Fruit fly (Drosophila melanogaster) whole organism, wandering third instar larva: ENCODE data around the gene Syx5.

Experiments used
- CG32264 ChIP-seq: fragments of 200-800 bp; sonication (Bioruptor generic); optimal IDR thresholded peaks from 2 replicates; lab custom pipeline; 2016; ENCODE audit warnings: missing biosample characterization, missing genetic modification characterization
- CrebA ChIP-seq: fragments of 200-800 bp; sonication (Bioruptor generic); optimal IDR thresholded peaks from 2 replicates; lab custom pipeline; 2016; ENCODE audit warnings: missing biosample characterization, mild to moderate bottlenecking, missing genetic modification characterization, borderline replicate concordance
- Dfd ChIP-seq: fragments of >200 bp; optimal IDR thresholded peaks from 2 replicates; lab custom pipeline; 2017; ENCODE audit warnings: missing biosample characterization, missing genetic modification characterization
- GATAd ChIP-seq: sonication (Bioruptor generic); optimal IDR thresholded peaks from 2 replicates; lab custom pipeline; 2016; ENCODE audit warnings: missing biosample characterization, missing genetic modification characterization
- HLH106 ChIP-seq: fragments of 200-800 bp; optimal IDR thresholded peaks from 3 replicates; lab custom pipeline; 2019; ENCODE audit warnings: missing biosample characterization, mild to moderate bottlenecking, missing genetic modification characterization, moderate library complexity
- Hnf4 ChIP-seq: fragments of 200-800 bp; sonication (Bioruptor generic); optimal IDR thresholded peaks from 2 replicates; lab custom pipeline; 2016; ENCODE audit warnings: missing biosample characterization, mild to moderate bottlenecking, missing genetic modification characterization
- Hr83 ChIP-seq: fragments of 200-300 bp; sonication (Bioruptor generic); optimal IDR thresholded peaks from 2 replicates; lab custom pipeline; 2016; ENCODE audit warnings: missing biosample characterization, mild to moderate bottlenecking, missing genetic modification characterization, moderate library complexity; ENCODE audit not compliant: poor library complexity, severe bottlenecking
- Jra ChIP-seq: sonication (Bioruptor generic); optimal IDR thresholded peaks from 2 replicates; lab custom pipeline; 2016; ENCODE audit warnings: missing biosample characterization, missing genetic modification characterization
- Mio ChIP-seq: sonication (Bioruptor generic); optimal IDR thresholded peaks from 2 replicates; lab custom pipeline; 2016; ENCODE audit warnings: missing biosample characterization, missing genetic modification characterization
- Myc ChIP-seq: fragments of >200 bp; optimal IDR thresholded peaks from 2 replicates; lab custom pipeline; 2017
- N ChIP-seq: fragments of >200 bp; optimal IDR thresholded peaks from 2 replicates; lab custom pipeline; 2018; ENCODE audit warnings: missing biosample characterization, missing external identifiers, missing genetic modification characterization
- OdsH ChIP-seq: fragments of 200-800 bp; sonication (Bioruptor generic); optimal IDR thresholded peaks from 2 replicates; lab custom pipeline; 2016; ENCODE audit warnings: missing biosample characterization, mild to moderate bottlenecking, missing genetic modification characterization
- Rel ChIP-seq, 2 experiments: fragments of 200-800 bp; sonication (Bioruptor generic) in 1 of 2; optimal IDR thresholded peaks; 2 replicates in 1 of 2; 3 replicates in 1 of 2; lab custom pipeline; 2016 to 2019; ENCODE audit warnings: mild to moderate bottlenecking in 2 of 2, missing biosample characterization in 2 of 2, missing genetic modification characterization in 2 of 2, moderate library complexity in 1 of 2
- Sp1 ChIP-seq: fragments of 200-800 bp; sonication (Bioruptor generic); optimal IDR thresholded peaks from 3 replicates; lab custom pipeline; 2019; ENCODE audit warnings: missing biosample characterization, mild to moderate bottlenecking, missing genetic modification characterization, moderate library complexity
- Vsx2 ChIP-seq: fragments of 200-300, 225-300 bp; sonication (Bioruptor generic); optimal IDR thresholded peaks from 2 replicates; lab custom pipeline; 2018; ENCODE audit warnings: missing biosample characterization, missing genetic modification characterization; ENCODE audit not compliant: partially characterized antibody
- br ChIP-seq: fragments of 200-800 bp; sonication (Bioruptor generic); optimal IDR thresholded peaks from 2 replicates; lab custom pipeline; 2016; ENCODE audit warnings: missing biosample characterization, missing genetic modification characterization
- brk ChIP-seq: fragments of 200-800 bp; sonication (Bioruptor generic); optimal IDR thresholded peaks from 2 replicates; lab custom pipeline; 2016; ENCODE audit warnings: missing biosample characterization, mild to moderate bottlenecking, missing genetic modification characterization
- dmrt93B ChIP-seq: fragments of 200-800 bp; sonication (Bioruptor generic); optimal IDR thresholded peaks from 2 replicates; lab custom pipeline; 2018; ENCODE audit warnings: missing biosample characterization, mild to moderate bottlenecking, missing genetic modification characterization
- dsf ChIP-seq: sonication (Bioruptor generic); optimal IDR thresholded peaks from 2 replicates; lab custom pipeline; 2016; ENCODE audit warnings: missing biosample characterization, missing genetic modification characterization, borderline replicate concordance
- ey ChIP-seq: fragments of 200-800 bp; sonication (Bioruptor generic); optimal IDR thresholded peaks from 2 replicates; lab custom pipeline; 2016; ENCODE audit warnings: missing biosample characterization, missing genetic modification characterization
- foxo ChIP-seq, 2 experiments: fragments of 200-800 bp; sonication (Bioruptor generic); optimal IDR thresholded peaks; 2 replicates in 1 of 2; 3 replicates in 1 of 2; lab custom pipeline; 2016 to 2017; ENCODE audit warnings: missing biosample characterization in 2 of 2, missing genetic modification characterization in 2 of 2
- fru ChIP-seq: fragments of 200-800 bp; sonication (Bioruptor generic); optimal IDR thresholded peaks from 3 replicates; lab custom pipeline; 2016; ENCODE audit warnings: missing biosample characterization, mild to moderate bottlenecking, missing genetic modification characterization
- h ChIP-seq: fragments of 200-800 bp; sonication (Bioruptor generic); optimal IDR thresholded peaks from 3 replicates; lab custom pipeline; 2016; ENCODE audit warnings: missing biosample characterization, mild to moderate bottlenecking, missing genetic modification characterization
- lola ChIP-seq: fragments of >200 bp; optimal IDR thresholded peaks from 2 replicates; lab custom pipeline; 2017; ENCODE audit warnings: missing biosample characterization, missing genetic modification characterization
- rgr ChIP-seq: fragments of 200-800 bp; sonication (Bioruptor generic); optimal IDR thresholded peaks from 3 replicates; lab custom pipeline; 2016; ENCODE audit warnings: missing biosample characterization, mild to moderate bottlenecking, missing genetic modification characterization
- sage ChIP-seq: fragments of 200-800 bp; sonication (Bioruptor generic); optimal IDR thresholded peaks from 2 replicates; lab custom pipeline; 2016; ENCODE audit warnings: missing biosample characterization, mild to moderate bottlenecking, missing genetic modification characterization
- sv ChIP-seq: fragments of 200-800 bp; sonication (Bioruptor generic); optimal IDR thresholded peaks from 3 replicates; lab custom pipeline; 2016; ENCODE audit warnings: missing biosample characterization, missing genetic modification characterization
- tai ChIP-seq: sonication (Bioruptor generic); optimal IDR thresholded peaks from 2 replicates; lab custom pipeline; 2016; ENCODE audit warnings: missing biosample characterization, missing genetic modification characterization
- usp ChIP-seq: fragments of >200 bp; optimal IDR thresholded peaks from 2 replicates; lab custom pipeline; 2017; ENCODE audit warnings: missing biosample characterization, missing genetic modification characterization
- woc ChIP-seq: sonication (Bioruptor generic); optimal IDR thresholded peaks from 2 replicates; lab custom pipeline; 2016; ENCODE audit warnings: missing biosample characterization, mild to moderate bottlenecking, missing genetic modification characterization

Gene Syx5

DNA sequence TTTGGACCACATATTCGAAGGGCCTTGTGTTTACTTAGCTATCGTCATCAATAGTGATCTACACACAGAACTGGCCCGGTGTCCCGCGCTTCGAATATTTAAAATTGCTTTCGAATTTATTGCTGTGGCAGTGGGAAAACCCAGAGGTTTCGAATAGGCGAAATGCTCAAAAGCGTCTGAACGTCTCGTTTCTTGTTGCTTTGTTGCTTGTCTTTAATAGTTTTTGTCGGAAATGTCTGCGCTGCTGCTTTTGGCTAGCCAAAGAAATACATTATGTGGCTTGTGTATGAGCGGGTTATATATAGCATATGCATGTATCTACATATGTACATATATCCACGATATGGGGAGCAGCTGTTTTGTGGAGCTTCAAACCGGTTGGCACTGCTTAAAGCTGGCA, 14.1 kb downstream of the Syx5 start:
- TF ChIP-seq Vsx2 (no peak), sage (GFP tag; lab: Kevin White, UChicago) (no peak), h (GFP tag; lab: Kevin White, UChicago) (no peak), N (GFP tag; lab: Kevin White, UChicago) (no peak), CrebA (GFP tag; lab: Kevin White, UChicago) (no peak), foxo (GFP tag; optimal IDR thresholded peaks at IDR 0.05; lab: Kevin White, UChicago) (no peak), usp (GFP tag; lab: Kevin White, UChicago) (no peak), Dfd (GFP tag; lab: Kevin White, UChicago) (no peak), Sp1 (GFP tag; lab: Kevin White, UChicago) (no peak), dmrt93B (GFP tag; lab: Kevin White, UChicago) (no peak), fru (GFP tag; lab: Kevin White, UChicago) (no peak), GATAd (GFP tag; lab: Kevin White, UChicago) (no peak), Jra (GFP tag; lab: Kevin White, UChicago) (no peak), Hnf4 (GFP tag; lab: Kevin White, UChicago) (no peak), HLH106 (tag; lab: Kevin White, UChicago) (no peak), dsf (no peak), Myc (lab: Kevin White, UChicago) (no peak), woc (GFP tag; lab: Kevin White, UChicago) (no peak), Rel (GFP tag; optimal IDR thresholded peaks at IDR 0.05; lab: Kevin White, UChicago) (no peak), Rel (tag; optimal IDR thresholded peaks at IDR 0.05; lab: Kevin White, UChicago) (no peak), Hr83 (GFP tag; lab: Kevin White, UChicago) (no peak)
- TF ChIP-seq, all 38 proteins: peak for 0

DNA sequence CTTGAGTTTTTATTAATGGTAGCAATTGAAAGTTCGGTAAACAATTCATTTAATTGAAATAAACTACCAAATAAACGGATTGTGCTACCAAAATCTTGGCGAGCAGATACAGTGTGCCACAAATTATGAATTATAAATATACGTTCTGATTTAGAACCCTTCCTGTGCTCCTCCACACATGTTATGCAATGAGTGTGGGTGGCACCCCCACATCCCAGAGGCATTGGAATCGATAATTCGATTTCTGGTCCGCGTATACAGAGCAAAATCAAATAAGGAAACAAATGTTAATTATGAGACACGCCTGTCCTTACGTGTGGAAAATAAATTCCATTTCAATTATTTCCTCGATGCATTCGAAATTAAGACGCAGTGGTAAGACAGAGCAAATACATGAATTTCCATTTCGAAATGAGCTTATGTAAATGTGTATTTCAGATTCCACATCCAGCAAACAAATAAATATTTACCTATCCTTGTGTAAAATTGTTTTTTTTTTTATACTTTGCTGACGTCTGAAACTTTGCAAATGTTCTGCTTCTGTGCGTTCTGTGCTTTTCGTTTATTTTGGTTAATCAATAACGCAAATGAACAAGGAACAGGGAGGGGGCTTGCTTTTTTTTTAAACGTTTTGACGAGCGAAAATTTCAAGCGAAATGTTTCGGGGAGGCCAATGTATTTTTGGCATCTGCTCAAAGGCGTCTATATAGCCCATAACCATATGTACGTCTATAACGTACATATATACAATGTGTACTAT, 14.9 kb downstream of the Syx5 start:
- TF ChIP-seq Hr83 (GFP tag; lab: Kevin White, UChicago) = no peak
- peak; percentile 17 for TF ChIP-seq br (GFP tag; lab: Kevin White, UChicago)
- TF ChIP-seq CG32264 (GFP tag; lab: Kevin White, UChicago) = no peak
- peak; percentile 23 for TF ChIP-seq tai
- peak; percentile 36 for TF ChIP-seq rgr (GFP tag; lab: Kevin White, UChicago)
- TF ChIP-seq Hnf4 (GFP tag; lab: Kevin White, UChicago) = no peak
- no peak for TF ChIP-seq lola (GFP tag; lab: Kevin White, UChicago)
- no peak for TF ChIP-seq Rel (GFP tag; optimal IDR thresholded peaks at IDR 0.05; lab: Kevin White, UChicago)
- TF ChIP-seq Rel (tag; optimal IDR thresholded peaks at IDR 0.05; lab: Kevin White, UChicago) = peak; percentile 10

DNA sequence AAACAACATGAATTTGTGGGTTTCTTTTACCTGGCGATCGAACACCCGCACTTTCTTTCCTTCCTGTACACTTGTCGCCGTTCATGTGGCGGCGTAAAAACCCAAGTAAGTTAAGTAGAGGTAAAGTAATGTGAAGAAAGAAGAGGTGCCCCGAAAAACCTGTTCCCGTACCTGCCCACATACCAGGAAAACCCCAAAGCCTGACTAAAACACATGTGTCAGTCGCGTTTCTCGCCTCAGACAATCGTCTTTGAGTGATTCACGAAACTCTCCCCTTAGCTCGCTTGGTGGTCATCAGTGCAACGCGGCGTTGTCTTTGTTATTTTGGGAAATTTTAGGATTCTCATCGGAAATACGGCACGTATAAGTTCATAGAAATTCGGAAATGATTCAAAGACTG, 16.4 kb downstream of the Syx5 start:
- no peak for TF ChIP-seq CrebA (GFP tag; lab: Kevin White, UChicago)
- peak; percentile 48 for TF ChIP-seq fru (GFP tag; lab: Kevin White, UChicago)

DNA sequence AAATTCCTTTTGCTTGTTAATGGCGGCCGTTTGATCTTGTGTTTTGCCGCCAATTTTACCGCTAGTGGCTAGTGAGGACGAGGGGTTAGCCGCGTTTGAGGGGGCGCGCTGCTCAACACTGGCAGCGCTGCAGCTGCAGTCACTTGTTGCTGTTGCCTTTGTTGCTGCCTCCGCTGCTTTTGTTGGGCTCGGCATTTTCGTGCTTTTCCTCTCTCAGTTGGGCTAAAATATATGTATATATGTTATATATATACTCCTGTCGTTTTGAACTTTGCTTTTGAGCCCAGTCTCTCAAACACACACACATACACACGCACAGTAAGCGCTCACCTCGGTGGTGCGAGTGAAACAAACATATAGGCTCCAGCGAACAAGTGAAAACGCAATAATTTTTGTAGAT, 17.7 kb downstream of the Syx5 start:
- no peak for TF ChIP-seq CG32264 (GFP tag; lab: Kevin White, UChicago)
- TF ChIP-seq sage (GFP tag; lab: Kevin White, UChicago) = peak; percentile 74
- no peak for TF ChIP-seq OdsH (GFP tag; lab: Kevin White, UChicago)
- peak; percentile 28 for TF ChIP-seq rgr (GFP tag; lab: Kevin White, UChicago)
- no peak for TF ChIP-seq Rel (GFP tag; optimal IDR thresholded peaks at IDR 0.05; lab: Kevin White, UChicago)
- peak; percentile 60 for TF ChIP-seq Rel (tag; optimal IDR thresholded peaks at IDR 0.05; lab: Kevin White, UChicago)
- no peak for TF ChIP-seq Vsx2
- peak; percentile 20 for TF ChIP-seq Hnf4 (GFP tag; lab: Kevin White, UChicago)
- TF ChIP-seq ey (GFP tag; lab: Kevin White, UChicago) = no peak
- TF ChIP-seq usp (GFP tag; lab: Kevin White, UChicago) = no peak
- peak; percentile 7 for TF ChIP-seq brk (GFP tag; lab: Kevin White, UChicago)
- no peak for TF ChIP-seq foxo (GFP tag; optimal IDR thresholded peaks at IDR 0.05; lab: Kevin White, UChicago)
- no peak for TF ChIP-seq Mio (GFP tag; lab: Kevin White, UChicago)
- TF ChIP-seq Sp1 (GFP tag; lab: Kevin White, UChicago) = no peak
- TF ChIP-seq sv (GFP tag; lab: Kevin White, UChicago) = no peak
